Worm (Caenorhabditis elegans) whole organism, L1 larva: ENCODE data around the gene tbc-3.
A peak's percentile ranks its signal among the peaks of the same experiment; 100 is the strongest.
"Not testable (repeated sequence)": the region's sequence is repeated elsewhere in the genome, so short reads cannot be mapped to it uniquely, and the experiment has no call there.

Experiments
- C04F5.9 ChIP-seq: sonication (generic microtip); optimal IDR thresholded peaks from 2 replicates; lab custom pipeline; 2016; ENCODE audit warnings: missing genetic modification characterization, missing compliant biosample characterization
- C16A3.4 ChIP-seq: fragments of 150-350 bp; optimal IDR thresholded peaks from 2 replicates; lab custom pipeline; 2014; ENCODE audit warnings: missing biosample characterization, missing genetic modification characterization
- C34B4.2 ChIP-seq: sonication (generic microtip); optimal IDR thresholded peaks from 2 replicates; lab custom pipeline; 2017; ENCODE audit warnings: mild to moderate bottlenecking, missing genetic modification characterization, missing compliant biosample characterization
- F16B12.6 ChIP-seq: fragments of 150-350 bp; optimal IDR thresholded peaks from 2 replicates; lab custom pipeline; 2014; ENCODE audit warnings: missing biosample characterization, missing genetic modification characterization
- ceh-82 ChIP-seq, 3 experiments: fragments of 150-350 bp in 1 of 3; sonication (generic microtip) in 2 of 3; optimal IDR thresholded peaks; 2 replicates each; lab custom pipeline; 2014 to 2017; ENCODE audit warnings: missing biosample characterization in 3 of 3, missing genetic modification characterization in 3 of 3
- dpl-1 ChIP-seq, 3 experiments: fragments of 150-350 bp in 2 of 3; sonication (generic microtip) in 1 of 3; optimal IDR thresholded peaks; 2 replicates each; lab custom pipeline; 2014 to 2017; ENCODE audit warnings: missing biosample characterization in 3 of 3, missing genetic modification characterization in 3 of 3, missing genetic modification reagents in 3 of 3
- efl-1 ChIP-seq, 4 experiments: fragments of 150-350 bp; optimal IDR thresholded peaks in 3 of 4; peaks in 1 of 4; 1 replicate in 1 of 4; 2 replicates in 3 of 4; lab custom pipeline; 2014; ENCODE audit warnings: missing biosample characterization in 2 of 4, missing genetic modification characterization in 2 of 4, missing genetic modification reagents in 2 of 4
- efl-3 ChIP-seq: fragments of 200-800 bp; sonication (Bioruptor generic); optimal IDR thresholded peaks from 2 replicates; lab custom pipeline; 2018; ENCODE audit warnings: mild to moderate bottlenecking, missing genetic modification characterization, missing compliant biosample characterization
- egl-13 ChIP-seq: sonication (generic microtip); optimal IDR thresholded peaks from 2 replicates; lab custom pipeline; 2016; ENCODE audit warnings: missing genotype, missing genetic modification reagents, missing genetic modification characterization, missing compliant biosample characterization
- elt-2 ChIP-seq: sonication (generic microtip); optimal IDR thresholded peaks from 2 replicates; lab custom pipeline; 2016; ENCODE audit warnings: missing genetic modification characterization, mild to moderate bottlenecking, inconsistent platforms, missing compliant biosample characterization, missing genetic modification reagents
- ets-5 ChIP-seq: fragments of 200-800 bp; sonication (Bioruptor generic); IDR thresholded peaks from 2 replicates; pipeline ENCODE4 v1.3.6; 2022; ENCODE audit warnings: missing genetic modification characterization, missing compliant biosample characterization
- fkh-10 ChIP-seq: sonication (generic microtip); optimal IDR thresholded peaks from 2 replicates; lab custom pipeline; 2017; ENCODE audit warnings: missing biosample characterization, missing genetic modification reagents, missing genetic modification characterization
- fkh-4 ChIP-seq: sonication (generic microtip); optimal IDR thresholded peaks from 2 replicates; lab custom pipeline; 2016; ENCODE audit warnings: missing compliant biosample characterization, missing genetic modification characterization, borderline replicate concordance
- fkh-8 ChIP-seq: sonication (generic microtip); optimal IDR thresholded peaks from 2 replicates; lab custom pipeline; 2016; ENCODE audit warnings: mild to moderate bottlenecking, missing genetic modification characterization, missing compliant biosample characterization
- hlh-4 ChIP-seq: sonication (generic microtip); optimal IDR thresholded peaks from 2 replicates; lab custom pipeline; 2016; ENCODE audit warnings: mild to moderate bottlenecking, missing genetic modification characterization, missing compliant biosample characterization
- isw-1 ChIP-seq: fragments of 200-800 bp; sonication (Bioruptor generic); IDR thresholded peaks from 2 replicates; pipeline ENCODE4 v1.3.6; 2022; ENCODE audit warnings: missing genetic modification characterization, missing compliant biosample characterization
- jun-1 ChIP-seq: fragments of 150-350 bp; optimal IDR thresholded peaks from 2 replicates; lab custom pipeline; 2014; ENCODE audit warnings: missing biosample characterization, missing genetic modification reagents, missing genetic modification characterization
- lin-13 ChIP-seq: fragments of 150-350 bp; optimal IDR thresholded peaks from 2 replicates; lab custom pipeline; 2014; ENCODE audit warnings: missing biosample characterization, missing genetic modification reagents, missing genetic modification characterization
- lin-14 ChIP-seq: fragments of 200-800 bp; sonication (Bioruptor generic); optimal IDR thresholded peaks from 2 replicates; lab custom pipeline; 2018; ENCODE audit warnings: mild to moderate bottlenecking, missing genetic modification characterization, moderate library complexity, missing compliant biosample characterization
- lin-35 ChIP-seq, 2 experiments: fragments of 150-350 bp; optimal IDR thresholded peaks; 2 replicates each; lab custom pipeline; 2014; ENCODE audit warnings: missing biosample characterization in 2 of 2, missing genetic modification characterization in 2 of 2, missing genetic modification reagents in 2 of 2
- lin-39 ChIP-seq: fragments of 150-350 bp; optimal IDR thresholded peaks from 2 replicates; lab custom pipeline; 2014; ENCODE audit warnings: missing biosample characterization, missing genetic modification reagents, missing genetic modification characterization
- mep-1 ChIP-seq: fragments of 150-350 bp; optimal IDR thresholded peaks from 2 replicates; lab custom pipeline; 2014; ENCODE audit warnings: missing biosample characterization, missing genetic modification characterization
- nhr-11 ChIP-seq: fragments of 150-350 bp; optimal IDR thresholded peaks from 2 replicates; lab custom pipeline; 2014; ENCODE audit warnings: missing biosample characterization, missing genetic modification characterization
- nhr-12 ChIP-seq: sonication (generic microtip); optimal IDR thresholded peaks from 2 replicates; lab custom pipeline; 2017; ENCODE audit warnings: missing biosample characterization, missing genetic modification characterization
- nhr-19 ChIP-seq: fragments of 200-800 bp; sonication (Bioruptor generic); conservative IDR thresholded peaks from 2 replicates; pipeline ENCODE4 v1.3.6; 2022; ENCODE audit warnings: missing genetic modification characterization, missing compliant biosample characterization
- nhr-20 ChIP-seq: sonication (generic microtip); optimal IDR thresholded peaks from 2 replicates; lab custom pipeline; 2016; ENCODE audit warnings: mild to moderate bottlenecking, missing genetic modification characterization, missing compliant biosample characterization
- nhr-28 ChIP-seq: fragments of 150-350 bp; optimal IDR thresholded peaks from 2 replicates; lab custom pipeline; 2014; ENCODE audit warnings: missing biosample characterization, missing genetic modification characterization
- nhr-90 ChIP-seq: sonication (generic microtip); optimal IDR thresholded peaks from 2 replicates; lab custom pipeline; 2016; ENCODE audit warnings: mild to moderate bottlenecking, missing genetic modification characterization, missing compliant biosample characterization; ENCODE audit not compliant: poor library complexity
- pag-3 ChIP-seq: sonication (generic microtip); optimal IDR thresholded peaks from 2 replicates; lab custom pipeline; 2017; ENCODE audit warnings: missing genetic modification characterization, mild to moderate bottlenecking, missing compliant biosample characterization, antibody characterized with exemption, borderline replicate concordance; ENCODE audit not compliant: insufficient read depth
- pax-3 ChIP-seq: fragments of 200-800 bp; sonication (Bioruptor generic); optimal IDR thresholded peaks from 2 replicates; lab custom pipeline; 2018; ENCODE audit warnings: mild to moderate bottlenecking, missing genetic modification characterization, moderate library complexity, missing compliant biosample characterization
- pqm-1 ChIP-seq: sonication (generic microtip); optimal IDR thresholded peaks from 3 replicates; lab custom pipeline; 2017; ENCODE audit warnings: missing biosample characterization, missing genetic modification characterization
- rnt-1 ChIP-seq: sonication (generic microtip); optimal IDR thresholded peaks from 2 replicates; lab custom pipeline; 2016; ENCODE audit warnings: mild to moderate bottlenecking, missing genetic modification characterization, moderate library complexity, missing compliant biosample characterization
- skn-1 ChIP-seq: fragments of 150-350 bp; optimal IDR thresholded peaks from 2 replicates; lab custom pipeline; 2014; ENCODE audit warnings: missing biosample characterization, missing genetic modification characterization
- snpc-4 ChIP-seq: fragments of 150-350 bp; optimal IDR thresholded peaks from 2 replicates; lab custom pipeline; 2014; ENCODE audit warnings: missing biosample characterization, missing genetic modification characterization
- tbx-2 ChIP-seq: sonication (generic microtip); optimal IDR thresholded peaks from 2 replicates; lab custom pipeline; 2016; ENCODE audit warnings: missing genetic modification characterization, missing compliant biosample characterization
- tlp-1 ChIP-seq: fragments of 150-350 bp; optimal IDR thresholded peaks from 2 replicates; lab custom pipeline; 2014; ENCODE audit warnings: missing biosample characterization, missing genetic modification characterization
- unc-62 ChIP-seq: fragments of 150-350 bp; optimal IDR thresholded peaks from 2 replicates; lab custom pipeline; 2014; ENCODE audit warnings: missing biosample characterization, missing genetic modification reagents, missing genetic modification characterization
- zip-4 ChIP-seq: fragments of 200-800 bp; sonication (Bioruptor generic); optimal IDR thresholded peaks from 2 replicates; lab custom pipeline; 2018; ENCODE audit warnings: mild to moderate bottlenecking, missing genetic modification characterization, moderate library complexity, missing compliant biosample characterization
- ztf-11 ChIP-seq, 2 experiments: sonication (generic microtip); optimal IDR thresholded peaks; 2 replicates each; lab custom pipeline; 2016 to 2017; ENCODE audit warnings: missing genetic modification characterization in 2 of 2, missing biosample characterization in 1 of 2, missing compliant biosample characterization in 1 of 2
- ztf-4 ChIP-seq: fragments of 150-350 bp; optimal IDR thresholded peaks from 2 replicates; lab custom pipeline; 2014; ENCODE audit warnings: missing biosample characterization, missing genetic modification characterization

The tbc-3 gene

DNA sequence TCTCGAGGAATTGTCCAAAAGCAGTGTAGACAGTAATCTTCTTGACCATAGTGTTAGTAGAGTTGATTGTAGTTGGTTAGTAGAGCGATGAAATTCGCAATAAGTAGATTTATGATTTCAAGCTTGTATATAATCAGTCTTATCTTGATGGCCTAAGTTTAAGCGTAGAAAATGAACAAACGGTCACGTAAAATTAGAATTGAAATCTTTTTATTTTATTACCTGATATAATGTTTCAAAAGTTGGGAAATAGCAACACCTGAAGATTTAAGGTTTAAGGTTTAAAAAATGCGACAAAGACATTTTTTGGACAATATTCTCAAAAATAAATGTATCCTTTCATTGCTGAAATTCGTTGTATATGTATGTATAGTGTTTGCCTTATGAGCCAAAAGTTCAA, 5.2 kb upstream of the tbc-3 start, which contains the start of gene sss-1:
sss-1 (minus strand) TSS at position 101 of the 400 bp plus-strand sequence.
- not testable (repeated sequence) for TF ChIP-seq nhr-12 (tag; lab: Kevin White, UChicago); hlh-4; ets-5 (GFP tag; lab: Robert Waterston, UW)

DNA sequence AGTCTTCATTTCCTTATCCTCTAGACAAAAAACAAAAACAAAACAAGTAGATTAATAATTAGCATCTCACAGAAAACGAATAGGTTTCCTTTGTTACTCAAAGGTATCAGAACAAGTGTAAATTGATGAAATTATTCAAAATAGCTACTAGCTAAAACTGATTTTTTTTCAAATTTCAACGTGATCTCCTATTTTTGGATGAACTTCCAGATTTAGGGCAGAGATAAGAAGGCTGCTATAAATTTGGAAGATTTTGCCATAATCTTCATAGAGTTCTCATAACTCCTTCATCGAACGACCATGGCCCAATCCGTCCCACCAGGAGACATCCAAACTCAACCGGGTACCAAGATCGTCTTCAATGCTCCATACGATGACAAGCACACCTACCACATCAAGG, 4.5 kb upstream of the tbc-3 start, which contains the start of gene msp-77:
msp-77 (plus strand) TSS at position 301 of the 400 bp plus-strand sequence.
- not testable (repeated sequence) for TF ChIP-seq unc-62; pqm-1 (tag; lab: Kevin White, UChicago); ztf-11 (tag; optimal IDR thresholded peaks at IDR 0.05; lab: Kevin White, UChicago)

DNA sequence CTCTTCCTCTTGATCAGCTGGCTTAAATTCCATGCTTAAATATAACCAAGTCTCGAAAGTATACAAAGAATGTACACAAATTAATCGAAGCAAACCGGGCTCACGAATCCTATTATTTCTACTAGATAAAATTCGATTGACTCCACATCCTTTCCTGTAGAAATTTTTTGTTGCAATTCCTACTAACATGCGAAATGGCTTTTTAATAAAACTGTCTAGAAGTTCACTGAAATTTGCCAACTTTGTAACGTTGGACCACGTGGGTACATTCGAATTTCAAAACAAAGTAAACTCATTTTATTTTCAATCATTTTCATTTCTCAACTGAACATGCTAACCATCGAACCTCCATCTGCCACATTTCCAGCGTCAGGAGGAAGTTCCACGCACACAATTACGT, 3.7 kb upstream of the tbc-3 start, which contains the start of gene ssp-32:
ssp-32 (plus strand) TSS at position 301 of the 400 bp plus-strand sequence.
- TF ChIP-seq hlh-4 (no peak), nhr-11 (no peak), fkh-8 (tag; lab: Kevin White, UChicago) (no peak), nhr-19 (GFP tag; lab: Robert Waterston, UW) (no peak), nhr-90 (tag; lab: Kevin White, UChicago) (no peak), nhr-28 (tag; lab: Kevin White, UChicago) (no peak), tlp-1 (tag; lab: Kevin White, UChicago) (no peak), nhr-20 (no peak), rnt-1 (no peak)

DNA sequence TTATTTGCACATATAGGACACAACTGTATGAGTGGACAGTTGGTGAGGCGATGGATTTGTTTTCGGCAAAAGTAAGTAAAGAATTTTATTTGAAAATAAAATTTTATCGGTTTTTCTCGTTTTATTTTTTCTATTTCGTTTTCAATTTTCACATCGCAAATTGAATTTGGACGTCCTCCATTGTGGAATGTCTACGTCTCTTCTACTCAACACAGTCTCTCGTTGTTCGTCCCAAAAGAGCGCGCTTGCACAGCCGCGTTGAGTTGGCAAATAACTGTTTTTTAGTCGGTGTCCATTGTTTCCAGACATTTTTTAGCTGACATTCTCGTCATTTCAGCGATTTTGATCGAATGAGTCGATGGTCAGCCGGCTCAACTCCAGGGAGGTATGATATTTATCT, 415 bp downstream of the tbc-3 start:
- TF ChIP-seq C34B4.2 (tag; lab: Kevin White, UChicago) (no peak), egl-13 (tag; lab: Kevin White, UChicago) (no peak), ceh-82 (tag; optimal IDR thresholded peaks at IDR 0.05; lab: Kevin White, UChicago) (peak in 1 of 3 experiments; percentile 7), fkh-4 (no peak), isw-1 (no peak), lin-39 (tag; lab: Kevin White, UChicago) (no peak), lin-13 (no peak), jun-1 (tag; lab: Kevin White, UChicago) (no peak), tbx-2 (tag; lab: Kevin White, UChicago) (no peak), efl-3 (no peak), zip-4 (GFP tag; lab: Kevin White, UChicago) (no peak), skn-1 (tag; lab: Kevin White, UChicago) (no peak), nhr-28 (tag; lab: Kevin White, UChicago) (no peak), pax-3 (tag; lab: Kevin White, UChicago) (no peak), pag-3 (tag; lab: Kevin White, UChicago) (no peak), lin-35 (GFP tag; optimal IDR thresholded peaks at IDR 0.05; lab: Kevin White, UChicago) (peak; percentile 10 to 66), efl-1 (optimal IDR thresholded peaks at IDR 0.05; lab: Kevin White, UChicago) (peak; percentile 34 to 45), efl-1 (GFP tag; optimal IDR thresholded peaks at IDR 0.05 in 1 of 2; lab: Kevin White, UChicago) (peak; percentile 37 to 93), hlh-4 (no peak), F16B12.6 (tag; lab: Kevin White, UChicago) (no peak), elt-2 (tag; lab: Kevin White, UChicago) (no peak), fkh-10 (GFP tag; lab: Kevin White, UChicago) (peak; percentile 14), C16A3.4 (tag; lab: Kevin White, UChicago) (no peak), ztf-4 (tag; lab: Kevin White, UChicago) (no peak), snpc-4 (tag; lab: Kevin White, UChicago) (no peak), C04F5.9 (tag; lab: Kevin White, UChicago) (no peak), mep-1 (tag; lab: Kevin White, UChicago) (peak; percentile 19), nhr-11 (no peak), dpl-1 (GFP tag; optimal IDR thresholded peaks at IDR 0.05; lab: Kevin White, UChicago) (peak; percentile 13 to 42 (median 31)), lin-14 (peak; percentile 62)
